Worm (Caenorhabditis elegans): Measurements from ENCODE around the gene T24E12.2.

T24E12.2 gene

ce11 chrII:3748719-3749118 is 34.0 kb upstream of the T24E12.2 start, which contains the start of gene fbxb-90:
Gene fbxb-90 (minus strand): TSS chrII:3748819.
- TF ChIP-seq sdz-38 (tag; optimal IDR thresholded peaks at IDR 0.05), result no peak
- TF ChIP-seq lin-54 (GFP tag; optimal IDR thresholded peaks at IDR 0.05), result no peak
- no peak for TF ChIP-seq zfh-2 (GFP tag; conservative IDR thresholded peaks at IDR 0.05)
- TF ChIP-seq F57C9.4 (tag; optimal IDR thresholded peaks at IDR 0.05), result no peak
- no peak for TF ChIP-seq F33H1.4 (GFP tag; IDR thresholded peaks at IDR 0.05)
- no peak for TF ChIP-seq somi-1 (GFP tag; optimal IDR thresholded peaks at IDR 0.05)
- no peak for TF ChIP-seq nhr-80 (tag; optimal IDR thresholded peaks at IDR 0.05)
- no peak for TF ChIP-seq chd-7 (tag; optimal IDR thresholded peaks at IDR 0.05)
- no peak for TF ChIP-seq mes-4 (tag; optimal IDR thresholded peaks at IDR 0.05)
- no peak for TF ChIP-seq ceh-27 (GFP tag; optimal IDR thresholded peaks at IDR 0.05)
- no peak for TF ChIP-seq T26A5.8 (tag; optimal IDR thresholded peaks at IDR 0.05)
- no peak for TF ChIP-seq Y56A3A.18 (GFP tag; IDR thresholded peaks at IDR 0.05)
- TF ChIP-seq F37B4.10 (GFP tag; IDR thresholded peaks at IDR 0.05), result no peak

- TF ChIP-seq him-1 (tag; optimal IDR thresholded peaks at IDR 0.05), result no peak
- TF ChIP-seq snpc-1.3 (tag; optimal IDR thresholded peaks at IDR 0.05; ENCODE audit: insufficient read depth), result no peak
- no peak for TF ChIP-seq B0019.2 (GFP tag; conservative IDR thresholded peaks at IDR 0.05)
- TF ChIP-seq akir-1 (GFP tag; optimal IDR thresholded peaks at IDR 0.05), result no peak
- no peak for TF ChIP-seq zfh-2 (GFP tag; conservative IDR thresholded peaks at IDR 0.05)
- no peak for TF ChIP-seq madf-6 (GFP tag; IDR thresholded peaks at IDR 0.05)
- TF ChIP-seq mxl-1 (tag; optimal IDR thresholded peaks at IDR 0.05), result no peak
- TF ChIP-seq ztf-26 (tag; optimal IDR thresholded peaks at IDR 0.05), result no peak
- no peak for TF ChIP-seq K12H6.12 (tag; optimal IDR thresholded peaks at IDR 0.05)
- TF ChIP-seq mcd-1 (GFP tag; IDR thresholded peaks at IDR 0.05), result no peak
- no peak for TF ChIP-seq nfya-1 (tag; optimal IDR thresholded peaks at IDR 0.05; ENCODE audit: borderline replicate concordance, insufficient read depth)
- TF ChIP-seq F22D6.2 (tag; optimal IDR thresholded peaks at IDR 0.05), result no peak
- TF ChIP-seq rcor-1 (GFP tag; IDR thresholded peaks at IDR 0.05), result no peak
- TF ChIP-seq tlf-1 (GFP tag; optimal IDR thresholded peaks at IDR 0.05), result no peak
- TF ChIP-seq let-607 (tag; optimal IDR thresholded peaks at IDR 0.05), result no peak
- TF ChIP-seq ceh-91 (GFP tag; IDR thresholded peaks at IDR 0.05), result no peak
- TF ChIP-seq lin-26 (GFP tag; IDR thresholded peaks at IDR 0.05), result no peak
- no peak for TF ChIP-seq pha-4 (tag; optimal IDR thresholded peaks at IDR 0.05)
- no peak for TF ChIP-seq lsy-27 (tag; optimal IDR thresholded peaks at IDR 0.05; ENCODE audit: borderline replicate concordance, insufficient read depth)
- TF ChIP-seq ztf-6 (GFP tag; IDR thresholded peaks at IDR 0.05), result no peak
Measured at ce11 chrII:3750685-3751084, 32.1 kb upstream of the T24E12.2 start, which contains the start of gene fbxb-91. Gene fbxb-91 (minus strand): TSS chrII:3750785.

ce11 chrII:3752184-3752583 is 30.6 kb upstream of the T24E12.2 start, which contains the start of gene sdz-11:
Gene sdz-11 (minus strand): TSS chrII:3752284.
- no peak for TF ChIP-seq B0261.1 (tag; optimal IDR thresholded peaks at IDR 0.05)
- no peak for TF ChIP-seq dpff-1 (tag; optimal IDR thresholded peaks at IDR 0.05)
- TF ChIP-seq tbp1 (GFP tag; optimal IDR thresholded peaks at IDR 0.05), result no peak
- TF ChIP-seq hmg-1.2 (GFP tag; IDR thresholded peaks at IDR 0.05), result no peak
- no peak for TF ChIP-seq pha-4 (tag; optimal IDR thresholded peaks at IDR 0.05)
- TF ChIP-seq unc-130 (GFP tag; optimal IDR thresholded peaks at IDR 0.05), result no peak
- TF ChIP-seq tlf-1 (GFP tag; optimal IDR thresholded peaks at IDR 0.05), result no peak
- TF ChIP-seq ceh-91 (GFP tag; IDR thresholded peaks at IDR 0.05), result no peak
- no peak for TF ChIP-seq bed-1 (GFP tag; IDR thresholded peaks at IDR 0.05)
- TF ChIP-seq unc-62 (GFP tag; optimal IDR thresholded peaks at IDR 0.05), result no peak
- TF ChIP-seq lag-1 (GFP tag; IDR thresholded peaks at IDR 0.05), result no peak
- no peak for TF ChIP-seq rpc-1 (optimal IDR thresholded peaks at IDR 0.05)
- no peak for TF ChIP-seq rpc-1 (tag; optimal IDR thresholded peaks at IDR 0.05)

Data from whole organism, young adult.